Fruit fly (Drosophila melanogaster): ENCODE data around the gene CG31407.

The CG31407 gene

DNA sequence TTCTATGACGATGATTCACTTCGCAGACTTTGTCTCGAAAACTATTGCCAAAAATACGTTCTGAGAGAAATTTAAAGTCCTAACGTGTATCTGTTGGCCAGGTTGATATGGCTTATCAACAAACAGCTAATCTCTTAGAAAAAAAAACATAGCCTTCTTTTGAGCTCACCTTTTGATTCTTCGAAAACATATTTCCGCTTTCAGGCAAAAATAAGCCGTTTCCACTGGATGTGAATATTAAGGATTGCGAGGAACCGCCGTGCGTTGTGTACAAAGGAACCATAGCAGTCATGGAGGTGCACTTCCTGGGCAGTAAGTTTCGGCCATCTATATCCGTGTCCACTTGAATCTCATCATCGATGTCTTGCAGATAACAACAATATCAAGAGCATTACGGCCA, 28.6 kb upstream of the CG31407 start:
- TF ChIP-seq CG32006 (GFP tag; optimal IDR thresholded peaks at IDR 0.05) = no peak
- TF ChIP-seq Hr38 (GFP tag; optimal IDR thresholded peaks at IDR 0.05) = no peak
- TF ChIP-seq CG11762 (GFP tag; optimal IDR thresholded peaks at IDR 0.05; ENCODE audit: insufficient read depth) = no peak
- no peak for TF ChIP-seq CG31627 (GFP tag; optimal IDR thresholded peaks at IDR 0.05)
- TF ChIP-seq cyc (GFP tag; optimal IDR thresholded peaks at IDR 0.05) = no peak
- TF ChIP-seq CG6808 (GFP tag; optimal IDR thresholded peaks at IDR 0.05) = no peak
- no peak for TF ChIP-seq Ets21C (GFP tag; optimal IDR thresholded peaks at IDR 0.05)
- no peak for TF ChIP-seq esn (GFP tag; optimal IDR thresholded peaks at IDR 0.05)
- no peak for TF ChIP-seq Sox15 (GFP tag; optimal IDR thresholded peaks at IDR 0.05)
- no peak for TF ChIP-seq CG4318 (GFP tag; optimal IDR thresholded peaks at IDR 0.05)
- TF ChIP-seq CG6854 (GFP tag; optimal IDR thresholded peaks at IDR 0.05) = no peak
- TF ChIP-seq CG7368 (GFP tag; optimal IDR thresholded peaks at IDR 0.05) = no peak
- TF ChIP-seq CG3032 (tag; optimal IDR thresholded peaks at IDR 0.05) = no peak
- TF ChIP-seq CG8319 (GFP tag; optimal IDR thresholded peaks at IDR 0.05) = no peak
- no peak for TF ChIP-seq Blimp-1 (GFP tag; optimal IDR thresholded peaks at IDR 0.05)
- TF ChIP-seq fkh (GFP tag; optimal IDR thresholded peaks at IDR 0.05) = no peak
- no peak for TF ChIP-seq Eip93F (GFP tag; optimal IDR thresholded peaks at IDR 0.05)
- no peak for TF ChIP-seq lz (GFP tag; optimal IDR thresholded peaks at IDR 0.05)
- TF ChIP-seq CG3919 (GFP tag; optimal IDR thresholded peaks at IDR 0.05) = no peak
- TF ChIP-seq CG9139 (GFP tag; optimal IDR thresholded peaks at IDR 0.05) = no peak

DNA sequence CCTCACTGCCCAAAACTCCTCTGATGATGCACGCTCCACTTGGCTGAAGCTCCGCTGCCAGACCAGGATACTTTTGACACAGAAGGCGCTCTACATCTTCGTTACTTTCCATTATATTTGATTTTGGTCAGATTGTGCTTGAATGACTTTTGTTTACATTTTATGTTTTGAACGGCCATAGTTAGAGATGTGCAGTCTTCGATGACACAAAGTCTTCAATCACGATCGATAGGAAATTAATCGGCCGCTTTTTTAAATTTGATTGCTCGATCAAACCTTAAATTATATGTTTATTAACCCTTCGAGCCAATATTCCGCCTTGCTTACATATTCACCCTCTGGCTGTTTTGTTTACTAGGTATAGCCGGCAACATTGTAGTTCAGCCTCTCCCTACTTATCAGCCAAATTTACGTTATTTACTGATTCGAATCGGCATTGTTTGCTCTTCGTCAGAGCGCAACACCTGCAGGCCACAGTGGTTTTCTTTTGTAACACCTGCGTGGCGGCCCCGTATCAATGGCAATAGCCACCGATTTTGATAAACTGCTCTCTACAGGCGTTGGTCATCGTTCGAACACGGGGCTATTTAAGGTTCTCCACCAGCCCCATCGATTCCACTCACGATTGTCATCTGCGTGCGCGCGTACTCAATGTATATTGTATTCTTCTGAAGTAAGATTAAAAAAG, 27.9 kb upstream of the CG31407 start, which contains the start of the genes Fancl and Npc2e:
Gene Fancl, minus strand, starts transcription at position 175 of the 688 bp plus-strand sequence.
Gene Npc2e, plus strand, starts transcription at position 638 of the 688 bp plus-strand sequence.
- TF ChIP-seq esn (GFP tag; optimal IDR thresholded peaks at IDR 0.05) (no peak), OdsH (GFP tag; optimal IDR thresholded peaks at IDR 0.05) (no peak), CG16779 (tag; optimal IDR thresholded peaks at IDR 0.05) (no peak), Eip78C (GFP tag) (peak; percentile 0), fkh (GFP tag; optimal IDR thresholded peaks at IDR 0.05) (peak; percentile 85), achi (GFP tag; optimal IDR thresholded peaks at IDR 0.05) (no peak), vri (GFP tag; optimal IDR thresholded peaks at IDR 0.05) (peak; percentile 61), Ets21C (GFP tag; optimal IDR thresholded peaks at IDR 0.05) (no peak), CG34406 (GFP tag; optimal IDR thresholded peaks at IDR 0.05) (no peak), Hr4 (GFP tag; optimal IDR thresholded peaks at IDR 0.05) (no peak)

DNA sequence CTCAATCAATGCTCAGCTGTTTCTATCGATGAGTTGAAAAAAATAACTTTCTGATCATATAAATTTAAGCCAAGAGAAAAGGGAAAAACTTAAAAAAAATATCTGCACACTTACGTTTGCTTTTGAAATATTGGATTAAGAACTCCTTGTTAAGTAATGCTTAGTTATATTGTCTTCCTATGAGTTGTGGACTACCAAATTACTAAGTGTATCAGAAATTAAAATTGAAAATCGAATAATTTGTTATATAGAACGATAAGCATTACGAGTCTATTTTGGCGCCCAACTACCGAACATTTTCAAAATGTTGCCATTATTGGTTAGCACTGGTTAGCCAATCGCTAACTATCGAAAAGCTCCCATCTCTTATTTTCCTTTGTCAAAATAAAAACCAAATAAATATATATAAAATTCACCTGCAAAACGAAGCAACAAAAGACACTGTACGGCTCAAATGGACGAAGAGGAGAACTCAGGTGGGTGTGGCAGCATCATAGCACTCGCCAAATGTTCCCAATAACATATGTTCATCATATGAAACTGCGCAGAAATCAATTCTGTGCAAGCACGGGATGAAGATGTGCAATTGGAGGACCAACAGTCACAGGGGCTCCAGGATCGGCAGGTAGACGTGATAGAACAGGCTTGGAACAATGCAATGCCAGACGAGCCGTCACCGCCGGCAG, 24.0 kb upstream of the CG31407 start, which contains the start of gene ohgt:
Gene ohgt, plus strand, starts transcription at position 358 of the 686 bp plus-strand sequence.
- TF ChIP-seq CG6163 (GFP tag; IDR thresholded peaks at IDR 0.05) = no peak
- peak; percentile 59 for TF ChIP-seq Hr4 (GFP tag; optimal IDR thresholded peaks at IDR 0.05)
- TF ChIP-seq svp (GFP tag) = no peak
- TF ChIP-seq Sox102F (GFP tag; optimal IDR thresholded peaks at IDR 0.05) = no peak
- TF ChIP-seq lz (GFP tag; optimal IDR thresholded peaks at IDR 0.05) = peak; percentile 25
- TF ChIP-seq spab (GFP tag; optimal IDR thresholded peaks at IDR 0.05) = no peak
- no peak for TF ChIP-seq OdsH (GFP tag; optimal IDR thresholded peaks at IDR 0.05)
- TF ChIP-seq Gug (GFP tag; IDR thresholded peaks at IDR 0.05) = no peak
- no peak for TF ChIP-seq Lpt (GFP tag; optimal IDR thresholded peaks at IDR 0.05)
- TF ChIP-seq Met (GFP tag; optimal IDR thresholded peaks at IDR 0.05) = no peak
- no peak for TF ChIP-seq dac (GFP tag; optimal IDR thresholded peaks at IDR 0.05)
- TF ChIP-seq fd85E (GFP tag; optimal IDR thresholded peaks at IDR 0.05) = no peak
- TF ChIP-seq Eip93F (GFP tag; optimal IDR thresholded peaks at IDR 0.05) = no peak
- no peak for TF ChIP-seq CG1621 (tag; optimal IDR thresholded peaks at IDR 0.05)
- TF ChIP-seq Blimp-1 (GFP tag; optimal IDR thresholded peaks at IDR 0.05) = no peak
- peak; percentile 49 for TF ChIP-seq esn (GFP tag; optimal IDR thresholded peaks at IDR 0.05)
- 0 out of 2 replicates have a peak, but pooled peaks have one; percentile 38 for TF ChIP-seq CG15336 (GFP tag; IDR thresholded peaks at IDR 0.05)
- peak; percentile 44 for TF ChIP-seq CG3032 (tag; optimal IDR thresholded peaks at IDR 0.05)
- no peak for TF ChIP-seq vri (GFP tag; optimal IDR thresholded peaks at IDR 0.05)
- TF ChIP-seq Eip78C (GFP tag) = peak; percentile 84
- no peak for TF ChIP-seq CG9139 (GFP tag; optimal IDR thresholded peaks at IDR 0.05)
- peak; percentile 29 for TF ChIP-seq topi (GFP tag; optimal IDR thresholded peaks at IDR 0.05)
- peak; percentile 43 for TF ChIP-seq acj6 (GFP tag; optimal IDR thresholded peaks at IDR 0.05)
- TF ChIP-seq CG8119 (GFP tag; IDR thresholded peaks at IDR 0.05) = no peak; the same call in 2 of the 3 replicates
- no peak for TF ChIP-seq CG6792 (GFP tag; optimal IDR thresholded peaks at IDR 0.05)
- TF ChIP-seq CG6854 (GFP tag; optimal IDR thresholded peaks at IDR 0.05) = no peak
- no peak for TF ChIP-seq CG16779 (tag; optimal IDR thresholded peaks at IDR 0.05)
- no peak for TF ChIP-seq CG8632 (GFP tag; optimal IDR thresholded peaks at IDR 0.05)
- no peak for TF ChIP-seq CG11762 (GFP tag; optimal IDR thresholded peaks at IDR 0.05; ENCODE audit: insufficient read depth)
- TF ChIP-seq pdm3 (GFP tag; optimal IDR thresholded peaks at IDR 0.05) = no peak
- TF ChIP-seq cyc (GFP tag; optimal IDR thresholded peaks at IDR 0.05) = peak; percentile 32
- peak; percentile 24 for TF ChIP-seq fkh (GFP tag; optimal IDR thresholded peaks at IDR 0.05)

All from whole organism, prepupa.